Worm (Caenorhabditis elegans) whole organism, mixed stage, embryonic: ENCODE results near the gene C28D4.4.

Source experiments
- lin-13 ChIP-seq: fragments of 150-350 bp; optimal IDR thresholded peaks from 2 replicates; lab custom pipeline; 2014; ENCODE audit warnings: missing biosample characterization, missing genetic modification characterization
- lin-32 ChIP-seq: fragments of 200-800 bp; sonication (Bioruptor generic); optimal IDR thresholded peaks from 2 replicates; lab custom pipeline; 2018; ENCODE audit warnings: mild to moderate bottlenecking, missing genetic modification characterization, missing compliant biosample characterization
- nhr-12 ChIP-seq: fragments of 150-350 bp; optimal IDR thresholded peaks from 2 replicates; lab custom pipeline; 2014; ENCODE audit warnings: missing biosample characterization, missing genetic modification characterization

DNA sequence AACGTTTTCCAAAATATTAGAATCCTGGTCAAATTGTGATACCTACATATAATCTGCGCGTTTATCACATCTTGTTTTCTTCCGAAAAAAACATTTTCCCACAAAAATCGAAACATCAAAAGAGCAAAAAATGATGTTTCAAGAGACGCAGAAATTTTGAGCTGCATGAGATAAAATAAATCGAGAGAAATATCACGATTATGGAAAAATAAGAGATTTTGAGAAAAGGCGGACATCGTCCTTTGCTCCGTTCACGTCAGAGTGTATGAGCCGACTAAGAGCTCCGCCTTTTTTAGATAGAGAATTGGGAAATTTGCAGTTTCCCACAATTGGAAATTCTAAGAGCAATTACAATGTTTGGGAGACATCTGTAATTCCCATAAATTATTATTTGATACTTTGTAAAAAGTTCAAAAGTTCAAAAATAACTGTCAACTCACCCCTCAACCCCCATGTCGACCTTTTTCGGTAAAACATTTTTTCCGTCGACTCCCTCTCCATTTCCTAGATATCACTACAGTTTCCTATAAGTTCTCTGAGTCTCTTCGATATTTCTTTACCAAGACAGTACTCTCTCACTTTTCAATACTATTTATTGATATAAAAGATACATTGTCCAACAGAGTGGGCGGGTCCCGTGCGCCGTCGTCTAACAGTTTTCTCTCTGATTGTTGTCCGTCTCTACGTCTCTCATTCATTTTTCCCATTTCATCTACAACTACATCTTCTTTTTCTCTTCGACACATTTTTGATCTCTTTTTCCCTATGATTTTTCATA is 12.0 kb upstream of the C28D4.4 start:
- no peak for TF ChIP-seq lin-13 (tag; lab: Kevin White, UChicago)
- no peak for TF ChIP-seq lin-32
- no peak for TF ChIP-seq nhr-12 (tag; lab: Kevin White, UChicago)
